Fruit fly (Drosophila melanogaster) whole organism, embryonic: ENCODE results near the gene CG34138.

Experiments used
- CG10147 ChIP-seq: fragments of 200-800 bp; sonication (Bioruptor generic); optimal IDR thresholded peaks from 2 replicates; lab custom pipeline; 2019; ENCODE audit warnings: missing biosample characterization, mild to moderate bottlenecking, missing genetic modification characterization, moderate library complexity
- CG10209 ChIP-seq: fragments of 200-800 bp; sonication (Bioruptor generic); optimal IDR thresholded peaks from 3 replicates; lab custom pipeline; 2017; ENCODE audit warnings: missing biosample characterization, mild to moderate bottlenecking, missing genetic modification characterization, missing genetic modification reagents
- CG12071 ChIP-seq: fragments of 200-800 bp; sonication (Bioruptor generic); optimal IDR thresholded peaks from 3 replicates; lab custom pipeline; 2018; ENCODE audit warnings: missing biosample characterization, mild to moderate bottlenecking, missing genetic modification characterization
- CG12104 ChIP-seq: fragments of 200-800 bp; sonication (Bioruptor generic); optimal IDR thresholded peaks from 3 replicates; lab custom pipeline; 2016; ENCODE audit warnings: missing biosample characterization, missing genetic modification characterization
- CG12391 ChIP-seq: fragments of 200-800 bp; sonication (Bioruptor generic); optimal IDR thresholded peaks from 3 replicates; lab custom pipeline; 2018; ENCODE audit warnings: missing biosample characterization, mild to moderate bottlenecking, missing genetic modification characterization, moderate library complexity
- CG13894 ChIP-seq: fragments of 200-800 bp; sonication (Bioruptor generic); optimal IDR thresholded peaks from 3 replicates; lab custom pipeline; 2018; ENCODE audit warnings: missing biosample characterization, mild to moderate bottlenecking, missing genetic modification characterization, moderate library complexity
- CG15269 ChIP-seq: fragments of 200-800 bp; sonication (Bioruptor generic); optimal IDR thresholded peaks from 2 replicates; lab custom pipeline; 2018; ENCODE audit warnings: missing biosample characterization, mild to moderate bottlenecking, missing genetic modification characterization, moderate library complexity
- CG15696 ChIP-seq: fragments of 200-800 bp; sonication (Bioruptor generic); optimal IDR thresholded peaks from 2 replicates; lab custom pipeline; 2019; ENCODE audit warnings: missing biosample characterization, mild to moderate bottlenecking, missing genetic modification characterization, moderate library complexity
- CG17359 ChIP-seq: fragments of 200-800 bp; sonication (Bioruptor generic); optimal IDR thresholded peaks from 3 replicates; lab custom pipeline; 2018; ENCODE audit warnings: missing biosample characterization, mild to moderate bottlenecking, missing genetic modification characterization, moderate library complexity
- CG18764 ChIP-seq: fragments of 200-800 bp; sonication (Bioruptor generic); optimal IDR thresholded peaks from 3 replicates; lab custom pipeline; 2016; ENCODE audit warnings: missing biosample characterization, missing genetic modification characterization
- CG2129 ChIP-seq: fragments of 200-800 bp; sonication (Bioruptor generic); IDR thresholded peaks from 2 replicates; pipeline ENCODE4 v1.3.6; 2022; ENCODE audit warnings: missing biosample characterization, missing genetic modification characterization; ENCODE audit not compliant: partially characterized antibody
- CG2712 ChIP-seq: fragments of 200-800 bp; optimal IDR thresholded peaks from 3 replicates; lab custom pipeline; 2019; ENCODE audit warnings: missing biosample characterization, mild to moderate bottlenecking, missing genetic modification characterization, moderate library complexity
- CG4424 ChIP-seq: fragments of 200-800 bp; sonication (Bioruptor generic); optimal IDR thresholded peaks from 3 replicates; lab custom pipeline; 2016; ENCODE audit warnings: missing biosample characterization, missing genetic modification characterization
- CG5180 ChIP-seq: fragments of 200-800 bp; sonication (Bioruptor generic); optimal IDR thresholded peaks from 3 replicates; lab custom pipeline; 2017; ENCODE audit warnings: missing biosample characterization, missing genetic modification characterization, mild to moderate bottlenecking, moderate library complexity, missing genetic modification reagents
- CG7372 ChIP-seq: fragments of 200-800 bp; sonication (Bioruptor generic); IDR thresholded peaks from 2 replicates; pipeline ENCODE4 v1.3.6; 2022; ENCODE audit warnings: missing biosample characterization, missing genetic modification characterization
- CG7556 ChIP-seq: fragments of 200-800 bp; sonication (Bioruptor generic); optimal IDR thresholded peaks from 2 replicates; lab custom pipeline; 2017; ENCODE audit warnings: missing biosample characterization, mild to moderate bottlenecking, missing genetic modification characterization
- CG9727 ChIP-seq: fragments of 200-800 bp; sonication (Bioruptor generic); optimal IDR thresholded peaks from 3 replicates; lab custom pipeline; 2017; ENCODE audit warnings: missing biosample characterization, mild to moderate bottlenecking, missing genetic modification characterization
- D ChIP-seq, 2 experiments: fragments of 200-800 bp in 1 of 2; fragments of >200 bp in 1 of 2; sonication (Bioruptor generic) in 1 of 2; optimal IDR thresholded peaks; 2 replicates in 1 of 2; 3 replicates in 1 of 2; lab custom pipeline; 2017; ENCODE audit warnings: mild to moderate bottlenecking in 1 of 2, missing biosample characterization in 1 of 2, missing genetic modification characterization in 1 of 2, missing genetic modification reagents in 1 of 2
- D19A ChIP-seq: fragments of 200-800 bp; optimal IDR thresholded peaks from 3 replicates; lab custom pipeline; 2019; ENCODE audit warnings: missing biosample characterization, mild to moderate bottlenecking, missing genetic modification characterization, moderate library complexity
- Drgx ChIP-seq: fragments of 200-800 bp; sonication (Bioruptor generic); IDR thresholded peaks from 2 replicates; pipeline ENCODE4 v1.3.6; 2022; ENCODE audit warnings: missing biosample characterization, missing genetic modification characterization
- ERR ChIP-seq: fragments of 200-800 bp; sonication (Bioruptor generic); optimal IDR thresholded peaks from 2 replicates; lab custom pipeline; 2016; ENCODE audit warnings: missing biosample characterization, missing genetic modification characterization
- GATAe ChIP-seq: fragments of 200-800 bp; sonication (Bioruptor generic); conservative IDR thresholded peaks from 2 replicates; pipeline ENCODE4 v1.3.6; 2022; ENCODE audit warnings: missing biosample characterization, missing genetic modification characterization
- Hmr ChIP-seq: fragments of 200-800 bp; sonication (Bioruptor generic); optimal IDR thresholded peaks from 3 replicates; lab custom pipeline; 2017; ENCODE audit warnings: mild to moderate bottlenecking, missing biosample characterization, missing genetic modification reagents, missing genetic modification characterization
- NfI ChIP-seq: fragments of 200-800 bp; sonication (Bioruptor generic); optimal IDR thresholded peaks from 3 replicates; lab custom pipeline; 2018; ENCODE audit warnings: missing biosample characterization, mild to moderate bottlenecking, missing genetic modification characterization, moderate library complexity
- Pdp1 ChIP-seq, 2 experiments: fragments of 200-800 bp; sonication (Bioruptor generic); optimal IDR thresholded peaks; 3 replicates each; lab custom pipeline; 2016; ENCODE audit warnings: missing biosample characterization in 2 of 2, missing genetic modification characterization in 2 of 2, mild to moderate bottlenecking in 1 of 2, moderate library complexity in 1 of 2
- Rfx ChIP-seq: fragments of 200-800 bp; sonication (Bioruptor generic); IDR thresholded peaks from 2 replicates; pipeline ENCODE4 v1.3.6; 2022; ENCODE audit warnings: missing biosample characterization, missing genetic modification characterization
- Scr ChIP-seq: fragments of 200-800 bp; sonication (Bioruptor generic); IDR thresholded peaks from 2 replicates; pipeline ENCODE4 v1.3.6; 2022; ENCODE audit warnings: missing biosample characterization, missing genetic modification characterization; ENCODE audit not compliant: partially characterized antibody
- Sox100B ChIP-seq: fragments of 200-800 bp; sonication (Bioruptor generic); optimal IDR thresholded peaks from 3 replicates; lab custom pipeline; 2018; ENCODE audit warnings: missing biosample characterization, mild to moderate bottlenecking, missing genetic modification characterization
- Stat92E ChIP-seq, 3 experiments: fragments of >200 bp in 2 of 3; fragments of 200-800 bp in 1 of 3; sonication (Bioruptor generic) in 1 of 3; optimal IDR thresholded peaks; 2 replicates each; lab custom pipeline; 2017 to 2019; ENCODE audit warnings: missing biosample characterization in 3 of 3, missing genetic modification characterization in 3 of 3, mild to moderate bottlenecking in 1 of 3, moderate library complexity in 1 of 3
- Trl ChIP-seq, 3 experiments: fragments of >200 bp in 2 of 3; fragments of 200-800 bp in 1 of 3; sonication (Bioruptor generic) in 1 of 3; optimal IDR thresholded peaks; 2 replicates in 1 of 3; 3 replicates in 2 of 3; lab custom pipeline; 2016 to 2017; ENCODE audit warnings: missing biosample characterization in 1 of 3, missing genetic modification characterization in 1 of 3
- cato ChIP-seq: fragments of 200-800 bp; sonication (Bioruptor generic); optimal IDR thresholded peaks from 2 replicates; lab custom pipeline; 2016; ENCODE audit warnings: missing biosample characterization, missing genetic modification characterization, borderline replicate concordance
- crp ChIP-seq, 2 experiments: fragments of 200-800 bp; sonication (Bioruptor generic); optimal IDR thresholded peaks; 2 replicates in 1 of 2; 3 replicates in 1 of 2; lab custom pipeline; 2017; ENCODE audit warnings: missing biosample characterization in 2 of 2, missing genetic modification characterization in 2 of 2, mild to moderate bottlenecking in 1 of 2, moderate library complexity in 1 of 2
- cwo ChIP-seq: fragments of 200-800 bp; sonication (Bioruptor generic); optimal IDR thresholded peaks from 3 replicates; lab custom pipeline; 2017; ENCODE audit warnings: missing biosample characterization, missing genetic modification characterization, mild to moderate bottlenecking, moderate library complexity, missing genetic modification reagents
- dmrt99B ChIP-seq: fragments of 200-800 bp; sonication (Bioruptor generic); optimal IDR thresholded peaks from 2 replicates; lab custom pipeline; 2018; ENCODE audit warnings: missing biosample characterization, mild to moderate bottlenecking, missing genetic modification characterization, moderate library complexity
- dysf ChIP-seq: fragments of 200-800 bp; sonication (Bioruptor generic); IDR thresholded peaks from 3 replicates; pipeline ENCODE4 v1.3.6; 2022; ENCODE audit warnings: missing biosample characterization, missing genetic modification characterization
- fd96Cb ChIP-seq: fragments of 200-800 bp; sonication (Bioruptor generic); optimal IDR thresholded peaks from 2 replicates; lab custom pipeline; 2018; ENCODE audit warnings: missing biosample characterization, mild to moderate bottlenecking, missing genetic modification characterization, moderate library complexity
- ftz-f1 ChIP-seq: fragments of 200-800 bp; sonication (Bioruptor generic); optimal IDR thresholded peaks from 2 replicates; lab custom pipeline; 2016; ENCODE audit warnings: missing biosample characterization, missing genetic modification characterization
- gfzf ChIP-seq: fragments of 200-800 bp; sonication (Bioruptor generic); optimal IDR thresholded peaks from 2 replicates; lab custom pipeline; 2016; ENCODE audit warnings: missing biosample characterization, mild to moderate bottlenecking, missing genetic modification characterization, moderate library complexity
- grau ChIP-seq: fragments of 200-800 bp; optimal IDR thresholded peaks from 3 replicates; lab custom pipeline; 2019; ENCODE audit warnings: missing biosample characterization, mild to moderate bottlenecking, missing genetic modification characterization, moderate library complexity
- gsb ChIP-seq: fragments of 200-800 bp; sonication (Bioruptor generic); IDR thresholded peaks from 2 replicates; pipeline ENCODE4 v1.3.6; 2022; ENCODE audit warnings: missing biosample characterization, missing genetic modification characterization
- scrt ChIP-seq: fragments of 200-800 bp; sonication (Bioruptor generic); optimal IDR thresholded peaks from 2 replicates; lab custom pipeline; 2018; ENCODE audit warnings: missing biosample characterization, mild to moderate bottlenecking, missing genetic modification characterization, moderate library complexity
- sob ChIP-seq: fragments of 200-800 bp; sonication (Bioruptor generic); IDR thresholded peaks from 2 replicates; pipeline ENCODE4 v1.3.6; 2022; ENCODE audit warnings: missing biosample characterization, missing genetic modification characterization
- tap ChIP-seq: fragments of 200-800 bp; optimal IDR thresholded peaks from 3 replicates; lab custom pipeline; 2019; ENCODE audit warnings: missing biosample characterization, mild to moderate bottlenecking, missing genetic modification characterization, moderate library complexity
- tgo ChIP-seq: fragments of 200-800 bp; sonication (Bioruptor generic); IDR thresholded peaks from 3 replicates; pipeline ENCODE4 v1.3.6; 2022; ENCODE audit warnings: missing biosample characterization, missing genetic modification characterization
- trh ChIP-seq: fragments of 200-800 bp; sonication (Bioruptor generic); optimal IDR thresholded peaks from 2 replicates; lab custom pipeline; 2016; ENCODE audit warnings: missing biosample characterization, missing genetic modification characterization
- tup ChIP-seq: fragments of 200-800 bp; sonication (Bioruptor generic); optimal IDR thresholded peaks from 2 replicates; lab custom pipeline; 2016; ENCODE audit warnings: missing biosample characterization, mild to moderate bottlenecking, missing genetic modification characterization, moderate library complexity

The CG34138 gene

DNA sequence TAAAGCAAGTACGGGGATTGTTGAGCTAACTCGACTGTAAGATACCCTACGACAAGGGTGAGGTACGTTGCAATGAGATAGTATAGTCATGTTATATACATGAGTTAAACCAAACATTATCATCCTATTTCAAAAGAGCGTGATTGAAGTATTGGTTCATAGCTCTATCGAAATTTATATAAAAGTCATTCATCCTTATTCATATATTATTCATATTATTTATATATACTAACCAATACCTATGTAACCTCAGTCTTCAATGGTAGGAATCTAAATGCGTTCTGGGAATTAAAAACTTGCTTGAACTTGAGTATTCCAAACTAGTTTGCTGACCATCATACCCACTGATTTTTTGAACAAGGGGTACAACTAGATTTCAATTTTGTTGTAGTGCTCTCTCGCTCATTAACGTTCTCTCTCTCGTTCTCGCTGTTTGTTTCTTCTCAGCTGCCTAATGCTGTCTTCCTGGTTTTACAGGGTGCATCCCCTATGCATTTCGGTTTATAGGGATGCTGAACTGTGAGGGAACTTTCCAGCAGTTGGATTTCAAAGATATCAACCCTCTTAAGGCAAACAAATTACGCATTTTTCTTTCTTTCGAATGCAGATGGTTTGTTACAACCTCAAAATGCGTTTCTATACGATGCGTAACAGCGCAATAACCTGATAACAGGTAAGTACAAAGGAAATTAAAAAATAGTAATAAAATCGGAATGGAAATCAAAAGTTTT, 6.8 kb upstream of the CG34138 start (continued):
- TF ChIP-seq cwo (GFP tag; lab: Kevin White, UChicago) (peak; percentile 67), CG10147 (GFP tag; lab: Kevin White, UChicago) (peak; percentile 58), CG18764 (GFP tag; lab: Kevin White, UChicago) (peak; percentile 15), cato (no peak), dmrt99B (peak; percentile 72), D19A (tag; lab: Kevin White, UChicago) (peak; percentile 56), tgo (GFP tag; lab: Robert Waterston, UW) (peak; percentile 40; the same call in 2 of the 3 replicates), Sox100B (GFP tag; lab: Kevin White, UChicago) (peak; percentile 73), tup (GFP tag; lab: Kevin White, UChicago) (no peak), dysf (GFP tag; lab: Robert Waterston, UW) (peak; percentile 60; the same call in 1 of the 3 replicates), CG17359 (tag; lab: Kevin White, UChicago) (peak; percentile 52), Trl (optimal IDR thresholded peaks at IDR 0.05; lab: Kevin White, UChicago) (peak; percentile 11 to 39), Trl (GFP tag; optimal IDR thresholded peaks at IDR 0.05; lab: Kevin White, UChicago) (no peak), ftz-f1 (GFP tag; lab: Kevin White, UChicago) (no peak), Scr (GFP tag; lab: Robert Waterston, UW) (no peak), CG5180 (GFP tag; lab: Kevin White, UChicago) (peak; percentile 32), CG7372 (GFP tag; lab: Robert Waterston, UW) (0 out of 2 replicates have a peak, but pooled peaks have one; percentile 21), CG12071 (peak; percentile 34), Rfx (peak; percentile 57), CG12391 (tag; lab: Kevin White, UChicago) (peak; percentile 20), CG15269 (tag; lab: Kevin White, UChicago) (peak; percentile 4), CG2129 (GFP tag; lab: Robert Waterston, UW) (no peak), Pdp1 (GFP tag; optimal IDR thresholded peaks at IDR 0.05; lab: Kevin White, UChicago) (peak in 1 of 2 experiments; percentile 8), D (optimal IDR thresholded peaks at IDR 0.05; lab: Kevin White, UChicago) (no peak), D (GFP tag; optimal IDR thresholded peaks at IDR 0.05; lab: Kevin White, UChicago) (peak; percentile 45), tap (tag; lab: Kevin White, UChicago) (peak; percentile 50), CG15696 (peak; percentile 31), GATAe (GFP tag; lab: Robert Waterston, UW) (no peak), CG10209 (GFP tag; lab: Kevin White, UChicago) (peak; percentile 6), grau (peak; percentile 32), Stat92E (GFP tag; optimal IDR thresholded peaks at IDR 0.05; lab: Kevin White, UChicago) (peak in 1 of 3 experiments; percentile 43), sob (GFP tag; lab: Robert Waterston, UW) (peak; percentile 35; the same call in 1 of the 2 replicates), scrt (peak; percentile 20), NfI (peak; percentile 14), CG9727 (peak; percentile 82), CG13894 (tag; lab: Kevin White, UChicago) (peak; percentile 12), Drgx (no peak), crp (GFP tag; optimal IDR thresholded peaks at IDR 0.05; lab: Kevin White, UChicago) (no peak), CG7556 (GFP tag; lab: Kevin White, UChicago) (peak; percentile 44), gfzf (GFP tag; lab: Kevin White, UChicago) (no peak), trh (GFP tag; lab: Kevin White, UChicago) (peak; percentile 12), CG4424 (GFP tag; lab: Kevin White, UChicago) (peak; percentile 36), fd96Cb (tag; lab: Kevin White, UChicago) (peak; percentile 67), CG12104 (peak; percentile 5), Hmr (GFP tag; lab: Kevin White, UChicago) (peak; percentile 18), CG2712 (peak; percentile 75), gsb (GFP tag; lab: Robert Waterston, UW) (0 out of 2 replicates have a peak, but pooled peaks have one; percentile 8), ERR (no peak)
